Worm (Caenorhabditis elegans): ENCODE data around the gene F58G6.7.

ce11 chrIV:9607945-9608344 is 46.2 kb upstream of the F58G6.7 start:
- no peak for TF ChIP-seq blmp-1 (tag; optimal IDR thresholded peaks at IDR 0.05)
- TF ChIP-seq elt-3 (tag; optimal IDR thresholded peaks at IDR 0.05), result no peak
- no peak for TF ChIP-seq drap-1 (GFP tag; optimal IDR thresholded peaks at IDR 0.05)
